Fruit fly (Drosophila melanogaster) whole organism, embryonic: ENCODE data around the gene Pvf1.

Experiments
- Antp ChIP-seq: fragments of 200-800 bp; sonication (Bioruptor generic); optimal IDR thresholded peaks from 3 replicates; lab custom pipeline; 2016; ENCODE audit warnings: missing biosample characterization, missing genetic modification characterization
- Asciz ChIP-seq: fragments of 200-800 bp; sonication (Bioruptor generic); optimal IDR thresholded peaks from 2 replicates; lab custom pipeline; 2017; ENCODE audit warnings: missing biosample characterization, mild to moderate bottlenecking, missing genetic modification characterization, missing genetic modification reagents
- Atf-2 ChIP-seq: fragments of 200-800 bp; sonication (Bioruptor generic); optimal IDR thresholded peaks from 2 replicates; lab custom pipeline; 2016; ENCODE audit warnings: missing biosample characterization, missing genetic modification characterization
- CG10959 ChIP-seq: fragments of 200-800 bp; sonication (Bioruptor generic); IDR thresholded peaks from 2 replicates; pipeline ENCODE4 v1.3.6; 2022; ENCODE audit warnings: missing biosample characterization, missing genetic modification characterization
- CG12071 ChIP-seq: fragments of 200-800 bp; sonication (Bioruptor generic); optimal IDR thresholded peaks from 3 replicates; lab custom pipeline; 2018; ENCODE audit warnings: missing biosample characterization, mild to moderate bottlenecking, missing genetic modification characterization
- CG1233 ChIP-seq: fragments of 200-800 bp; sonication (Bioruptor generic); optimal IDR thresholded peaks from 4 replicates; lab custom pipeline; 2018; ENCODE audit warnings: missing biosample characterization, mild to moderate bottlenecking, missing genetic modification characterization
- CG12942 ChIP-seq: fragments of 200-800 bp; sonication (Bioruptor generic); optimal IDR thresholded peaks from 3 replicates; lab custom pipeline; 2016; ENCODE audit warnings: missing biosample characterization, missing genetic modification characterization
- CG13624 ChIP-seq: fragments of 200-800 bp; sonication (Bioruptor generic); optimal IDR thresholded peaks from 2 replicates; lab custom pipeline; 2016; ENCODE audit warnings: missing biosample characterization, missing genetic modification characterization
- CG17385 ChIP-seq: fragments of 200-800 bp; sonication (Bioruptor generic); optimal IDR thresholded peaks from 3 replicates; lab custom pipeline; 2018; ENCODE audit warnings: missing biosample characterization, mild to moderate bottlenecking, missing genetic modification characterization
- CG31365 ChIP-seq: fragments of 200-800 bp; sonication (Bioruptor generic); optimal IDR thresholded peaks from 2 replicates; lab custom pipeline; 2018; ENCODE audit warnings: missing biosample characterization, mild to moderate bottlenecking, missing genetic modification characterization
- CG3847 ChIP-seq: fragments of 200-800 bp; sonication (Bioruptor generic); IDR thresholded peaks from 2 replicates; pipeline ENCODE4 v1.3.6; 2022; ENCODE audit warnings: missing biosample characterization, missing genetic modification characterization
- CG4282 ChIP-seq: fragments of 200-800 bp; sonication (Bioruptor generic); optimal IDR thresholded peaks from 2 replicates; lab custom pipeline; 2016; ENCODE audit warnings: missing biosample characterization, missing genetic modification characterization
- CG43689 ChIP-seq: fragments of 200-800 bp; sonication (Bioruptor generic); IDR thresholded peaks from 2 replicates; pipeline ENCODE4 v1.3.6; 2022; ENCODE audit warnings: missing biosample characterization, missing genetic modification characterization
- CG6654 ChIP-seq: fragments of 200-800 bp; sonication (Bioruptor generic); optimal IDR thresholded peaks from 2 replicates; lab custom pipeline; 2017; ENCODE audit warnings: missing biosample characterization, mild to moderate bottlenecking, missing genetic modification characterization
- CG7786 ChIP-seq: fragments of 200-800 bp; sonication (Bioruptor generic); optimal IDR thresholded peaks from 2 replicates; lab custom pipeline; 2016; ENCODE audit warnings: missing biosample characterization, missing genetic modification characterization
- CG8359 ChIP-seq: fragments of 200-800 bp; sonication (Bioruptor generic); optimal IDR thresholded peaks from 2 replicates; lab custom pipeline; 2017; ENCODE audit warnings: missing biosample characterization, mild to moderate bottlenecking, missing genetic modification characterization, borderline replicate concordance
- Doc2 ChIP-seq: fragments of 200-800 bp; sonication (Bioruptor generic); IDR thresholded peaks from 2 replicates; pipeline ENCODE4 v1.3.6; 2022; ENCODE audit warnings: missing biosample characterization, missing genetic modification characterization
- Dref ChIP-seq: fragments of 200-800 bp; sonication (Bioruptor generic); IDR thresholded peaks from 2 replicates; pipeline ENCODE4 v1.3.6; 2022; ENCODE audit warnings: missing biosample characterization, missing genetic modification characterization
- Drgx ChIP-seq: fragments of 200-800 bp; sonication (Bioruptor generic); IDR thresholded peaks from 2 replicates; pipeline ENCODE4 v1.3.6; 2022; ENCODE audit warnings: missing biosample characterization, missing genetic modification characterization
- ERR ChIP-seq: fragments of 200-800 bp; sonication (Bioruptor generic); optimal IDR thresholded peaks from 2 replicates; lab custom pipeline; 2016; ENCODE audit warnings: missing biosample characterization, missing genetic modification characterization
- Fer1 ChIP-seq: fragments of 200-800 bp; sonication (Bioruptor generic); optimal IDR thresholded peaks from 2 replicates; lab custom pipeline; 2017; ENCODE audit warnings: missing biosample characterization, mild to moderate bottlenecking, missing genetic modification characterization
- Hr51 ChIP-seq, 2 experiments: fragments of 200-800 bp; sonication (Bioruptor generic); optimal IDR thresholded peaks; 2 replicates in 1 of 2; 3 replicates in 1 of 2; lab custom pipeline; 2016 to 2018; ENCODE audit warnings: missing biosample characterization in 2 of 2, missing genetic modification characterization in 2 of 2, mild to moderate bottlenecking in 1 of 2, moderate library complexity in 1 of 2
- Hsf ChIP-seq: fragments of 200-800 bp; sonication (Bioruptor generic); optimal IDR thresholded peaks from 3 replicates; lab custom pipeline; 2016; ENCODE audit warnings: missing biosample characterization, missing genetic modification characterization
- Jarid2 ChIP-seq: fragments of 200-800 bp; sonication (Bioruptor generic); optimal IDR thresholded peaks from 3 replicates; lab custom pipeline; 2017; ENCODE audit warnings: mild to moderate bottlenecking, missing biosample characterization, missing genetic modification reagents, missing genetic modification characterization
- MBD-R2 ChIP-seq: fragments of 200-800 bp; sonication (Bioruptor generic); IDR thresholded peaks from 2 replicates; pipeline ENCODE4 v1.3.6; 2022; ENCODE audit warnings: missing biosample characterization, missing genetic modification characterization
- Meics ChIP-seq: fragments of 200-800 bp; sonication (Bioruptor generic); optimal IDR thresholded peaks from 2 replicates; lab custom pipeline; 2017; ENCODE audit warnings: missing biosample characterization, mild to moderate bottlenecking, missing genetic modification characterization
- Mrtf ChIP-seq: fragments of 200-800 bp; sonication (Bioruptor generic); IDR thresholded peaks from 3 replicates; pipeline ENCODE4 v1.3.6; 2022; ENCODE audit warnings: missing biosample characterization, missing genetic modification characterization
- NC2β ChIP-seq: fragments of 200-800 bp; sonication (Bioruptor generic); optimal IDR thresholded peaks from 2 replicates; lab custom pipeline; 2016; ENCODE audit warnings: missing biosample characterization, missing genetic modification characterization
- Rx ChIP-seq: fragments of 200-800 bp; sonication (Bioruptor generic); IDR thresholded peaks from 2 replicates; pipeline ENCODE4 v1.3.6; 2022; ENCODE audit warnings: missing biosample characterization, missing genetic modification characterization
- Side ChIP-seq: fragments of 200-800 bp; sonication (Bioruptor generic); optimal IDR thresholded peaks from 2 replicates; lab custom pipeline; 2016; ENCODE audit warnings: missing biosample characterization, missing genetic modification characterization
- Sry-β ChIP-seq: fragments of 200-800 bp; sonication (Bioruptor generic); optimal IDR thresholded peaks from 2 replicates; lab custom pipeline; 2018; ENCODE audit warnings: missing biosample characterization, mild to moderate bottlenecking, missing genetic modification characterization, moderate library complexity
- Tbp ChIP-seq: fragments of >200 bp; optimal IDR thresholded peaks from 2 replicates; lab custom pipeline; 2018; ENCODE audit warnings: missing biosample characterization, missing genetic modification characterization
- Usf ChIP-seq: fragments of 200-800 bp; sonication (Bioruptor generic); optimal IDR thresholded peaks from 2 replicates; lab custom pipeline; 2017; ENCODE audit warnings: missing genotype, missing biosample characterization, missing genetic modification characterization
- ab ChIP-seq: fragments of 200-800 bp; sonication (Bioruptor generic); optimal IDR thresholded peaks from 2 replicates; lab custom pipeline; 2016; ENCODE audit warnings: missing biosample characterization, missing genetic modification characterization
- ac ChIP-seq: fragments of 200-800 bp; sonication (Bioruptor generic); optimal IDR thresholded peaks from 3 replicates; lab custom pipeline; 2017; ENCODE audit warnings: missing biosample characterization, mild to moderate bottlenecking, missing genetic modification characterization
- cato ChIP-seq: fragments of 200-800 bp; sonication (Bioruptor generic); optimal IDR thresholded peaks from 2 replicates; lab custom pipeline; 2016; ENCODE audit warnings: missing biosample characterization, missing genetic modification characterization, borderline replicate concordance
- cg ChIP-seq: fragments of 200-800 bp; sonication (Bioruptor generic); optimal IDR thresholded peaks from 3 replicates; lab custom pipeline; 2019; ENCODE audit warnings: missing biosample characterization, mild to moderate bottlenecking, missing genetic modification characterization, moderate library complexity
- corto ChIP-seq: fragments of 200-800 bp; sonication (Bioruptor generic); optimal IDR thresholded peaks from 2 replicates; lab custom pipeline; 2016; ENCODE audit warnings: missing biosample characterization, mild to moderate bottlenecking, missing genetic modification characterization, moderate library complexity
- dati ChIP-seq: fragments of 200-800 bp; sonication (Bioruptor generic); IDR thresholded peaks from 2 replicates; pipeline ENCODE4 v1.3.6; 2022; ENCODE audit warnings: missing biosample characterization, missing genetic modification characterization
- eve ChIP-seq, 2 experiments: fragments of >200 bp; optimal IDR thresholded peaks; 2 replicates each; lab custom pipeline; 2017; ENCODE audit warnings: missing biosample characterization in 2 of 2, missing genetic modification characterization in 2 of 2
- exex ChIP-seq: fragments of 200-800 bp; sonication (Bioruptor generic); optimal IDR thresholded peaks from 4 replicates; lab custom pipeline; 2018; ENCODE audit warnings: missing biosample characterization, mild to moderate bottlenecking, missing genetic modification characterization, moderate library complexity
- fu2 ChIP-seq: fragments of 200-800 bp; sonication (Bioruptor generic); optimal IDR thresholded peaks from 2 replicates; lab custom pipeline; 2016; ENCODE audit warnings: missing biosample characterization, missing genetic modification characterization
- grau ChIP-seq: fragments of 200-800 bp; optimal IDR thresholded peaks from 3 replicates; lab custom pipeline; 2019; ENCODE audit warnings: missing biosample characterization, mild to moderate bottlenecking, missing genetic modification characterization, moderate library complexity
- ken ChIP-seq: fragments of 200-800 bp; sonication (Bioruptor generic); IDR thresholded peaks from 3 replicates; pipeline ENCODE4 v1.3.6; 2022; ENCODE audit warnings: missing biosample characterization, missing genetic modification characterization
- kni ChIP-seq: fragments of 200-800 bp; sonication (Bioruptor generic); optimal IDR thresholded peaks from 3 replicates; lab custom pipeline; 2017; ENCODE audit warnings: mild to moderate bottlenecking, missing biosample characterization, missing genetic modification reagents, missing genetic modification characterization
- lmd ChIP-seq: fragments of 200-800 bp; sonication (Bioruptor generic); IDR thresholded peaks from 2 replicates; pipeline ENCODE4 v1.3.6; 2022; ENCODE audit warnings: missing biosample characterization, missing genetic modification characterization
- pita ChIP-seq: fragments of 200-800 bp; sonication (Bioruptor generic); optimal IDR thresholded peaks from 2 replicates; lab custom pipeline; 2017; ENCODE audit warnings: missing biosample characterization, mild to moderate bottlenecking, missing genetic modification characterization
- row ChIP-seq: fragments of 200-800 bp; sonication (Bioruptor generic); IDR thresholded peaks from 3 replicates; pipeline ENCODE4 v1.3.6; 2022; ENCODE audit warnings: missing biosample characterization, missing genetic modification characterization
- stwl ChIP-seq: fragments of 200-800 bp; sonication (Bioruptor generic); optimal IDR thresholded peaks from 3 replicates; lab custom pipeline; 2018; ENCODE audit warnings: missing biosample characterization, mild to moderate bottlenecking, missing genetic modification characterization, moderate library complexity
- toy ChIP-seq: fragments of 200-800 bp; sonication (Bioruptor generic); IDR thresholded peaks from 2 replicates; pipeline ENCODE4 v1.3.6; 2022; ENCODE audit warnings: missing biosample characterization, missing genetic modification characterization

Pvf1 gene

dm6 chrX:18843229-18844033 lies 10.9 kb downstream of the Pvf1 start, which contains the start of gene htk (continued):
- TF ChIP-seq Atf-2 (GFP tag; lab: Kevin White, UChicago): peak; percentile 65
- TF ChIP-seq Hr51 (GFP tag; optimal IDR thresholded peaks at IDR 0.05; lab: Kevin White, UChicago): peak; percentile 40 to 71
- no peak for TF ChIP-seq Jarid2
- no peak for TF ChIP-seq CG6654 (GFP tag; lab: Kevin White, UChicago)
- peak; percentile 52; the same call in 1 of the 2 replicates for TF ChIP-seq Rx
- peak; percentile 61 for TF ChIP-seq fu2
- no peak for TF ChIP-seq cato
- TF ChIP-seq ac: no peak
- peak; percentile 77 for TF ChIP-seq lmd (GFP tag; lab: Robert Waterston, UW)
- peak; percentile 87 for TF ChIP-seq MBD-R2 (GFP tag; lab: Robert Waterston, UW)
- TF ChIP-seq CG12942 (GFP tag; lab: Kevin White, UChicago): peak; percentile 53
- TF ChIP-seq corto (GFP tag; lab: Kevin White, UChicago): no peak
- peak; percentile 53 for TF ChIP-seq Fer1
- TF ChIP-seq stwl: peak; percentile 54
- peak; percentile 43 for TF ChIP-seq Asciz (GFP tag; lab: Kevin White, UChicago)
- TF ChIP-seq CG4282 (GFP tag; lab: Kevin White, UChicago): peak; percentile 51
- TF ChIP-seq NC2β (GFP tag; lab: Kevin White, UChicago): peak; percentile 78
- TF ChIP-seq Drgx (GFP tag; lab: Robert Waterston, UW): 0 out of 2 replicates have a peak, but pooled peaks have one; percentile 29
- TF ChIP-seq Hsf (GFP tag; lab: Kevin White, UChicago): peak; percentile 79
- TF ChIP-seq CG43689 (GFP tag; lab: Robert Waterston, UW): no peak
- no peak for TF ChIP-seq dati
- no peak for TF ChIP-seq eve (GFP tag; optimal IDR thresholded peaks at IDR 0.05; lab: Kevin White, UChicago)
- peak; percentile 93 for TF ChIP-seq CG17385 (GFP tag; lab: Kevin White, UChicago)
- TF ChIP-seq Side (GFP tag; lab: Kevin White, UChicago): peak; percentile 73
- TF ChIP-seq kni (GFP tag; lab: Kevin White, UChicago): no peak
- TF ChIP-seq Dref (GFP tag; lab: Robert Waterston, UW): peak; percentile 98
- TF ChIP-seq ken (GFP tag; lab: Robert Waterston, UW): peak; percentile 68
- TF ChIP-seq Antp (GFP tag; lab: Kevin White, UChicago): peak; percentile 83
- peak; percentile 24 for TF ChIP-seq CG1233 (GFP tag; lab: Kevin White, UChicago)
- TF ChIP-seq Usf (GFP tag; lab: Kevin White, UChicago): peak; percentile 21
- TF ChIP-seq CG8359: no peak
- TF ChIP-seq Tbp (GFP tag; lab: Kevin White, UChicago): no peak
- TF ChIP-seq Doc2 (GFP tag; lab: Robert Waterston, UW): no peak
- no peak for TF ChIP-seq ab (GFP tag; lab: Kevin White, UChicago)
- TF ChIP-seq Meics (GFP tag; lab: Kevin White, UChicago): peak; percentile 74
- no peak for TF ChIP-seq cg (GFP tag; lab: Kevin White, UChicago)
- TF ChIP-seq CG12071 (GFP tag; lab: Kevin White, UChicago): peak; percentile 29
- peak; percentile 10 for TF ChIP-seq CG31365 (tag; lab: Kevin White, UChicago)
- peak; percentile 69; the same call in 1 of the 3 replicates for TF ChIP-seq Mrtf (GFP tag; lab: Robert Waterston, UW)
- TF ChIP-seq CG10959: peak; percentile 60; the same call in 1 of the 2 replicates
- peak; percentile 51 for TF ChIP-seq pita (GFP tag; lab: Kevin White, UChicago)
- peak; percentile 79 for TF ChIP-seq CG13624 (GFP tag; lab: Kevin White, UChicago)
- peak; percentile 71 for TF ChIP-seq grau
- TF ChIP-seq toy (GFP tag; lab: Robert Waterston, UW): no peak
- TF ChIP-seq row: peak; percentile 58; the same call in 2 of the 3 replicates
- peak; percentile 54 for TF ChIP-seq CG7786
- peak; percentile 38 for TF ChIP-seq ERR
- TF ChIP-seq CG3847 (GFP tag; lab: Robert Waterston, UW): peak; percentile 67
- TF ChIP-seq exex (tag; lab: Kevin White, UChicago): no peak
- no peak for TF ChIP-seq Sry-β (GFP tag; lab: Kevin White, UChicago)
